Fruit fly (Drosophila melanogaster) whole organism, pupa: ENCODE results near the gene Sas10.

ENCODE experiments used
- CG10348 ChIP-seq: fragments of 200-800 bp; sonication (Bioruptor generic); IDR thresholded peaks from 2 replicates; pipeline ENCODE4 v1.3.6; 2022; ENCODE audit warnings: missing biosample characterization, missing genetic modification characterization
- CG12605 ChIP-seq: fragments of 200-800 bp; sonication (Bioruptor generic); IDR thresholded peaks from 2 replicates; pipeline ENCODE4 v1.3.6; 2022; ENCODE audit warnings: missing biosample characterization, missing genetic modification characterization
- CG13204 ChIP-seq: fragments of 200-800 bp; sonication (Bioruptor generic); optimal IDR thresholded peaks from 2 replicates; lab custom pipeline; 2018; ENCODE audit warnings: missing biosample characterization, mild to moderate bottlenecking, missing genetic modification characterization, moderate library complexity
- CG14655 ChIP-seq: fragments of 200-800 bp; sonication (Bioruptor generic); optimal IDR thresholded peaks from 3 replicates; lab custom pipeline; 2017; ENCODE audit warnings: mild to moderate bottlenecking, missing biosample characterization, missing genetic modification reagents, missing genetic modification characterization
- CG15710 ChIP-seq: fragments of 200-800 bp; sonication (Bioruptor generic); optimal IDR thresholded peaks from 2 replicates; lab custom pipeline; 2018; ENCODE audit warnings: missing biosample characterization, mild to moderate bottlenecking, missing genetic modification characterization, moderate library complexity
- CG17806 ChIP-seq: fragments of 200-800 bp; sonication (Bioruptor generic); optimal IDR thresholded peaks from 2 replicates; lab custom pipeline; 2018; ENCODE audit warnings: missing biosample characterization, mild to moderate bottlenecking, missing genetic modification characterization, moderate library complexity
- CG32121 ChIP-seq: fragments of 200-800 bp; sonication (Bioruptor generic); IDR thresholded peaks from 2 replicates; pipeline ENCODE4 v1.3.6; 2022; ENCODE audit warnings: missing biosample characterization, missing genetic modification characterization
- CG34367 ChIP-seq: fragments of 200-800 bp; sonication (Bioruptor generic); optimal IDR thresholded peaks from 2 replicates; lab custom pipeline; 2018; ENCODE audit warnings: missing biosample characterization, mild to moderate bottlenecking, missing genetic modification characterization
- CG4496 ChIP-seq: fragments of 200-800 bp; sonication (Bioruptor generic); IDR thresholded peaks from 3 replicates; pipeline ENCODE4 v1.3.6; 2022; ENCODE audit warnings: missing biosample characterization, missing genetic modification characterization
- CG8159 ChIP-seq: fragments of 200-800 bp; sonication (Bioruptor generic); optimal IDR thresholded peaks from 3 replicates; lab custom pipeline; 2018; ENCODE audit warnings: missing biosample characterization, mild to moderate bottlenecking, missing genetic modification characterization, moderate library complexity
- CG8301 ChIP-seq: fragments of 200-800 bp; sonication (Bioruptor generic); optimal IDR thresholded peaks from 2 replicates; lab custom pipeline; 2018; ENCODE audit warnings: missing biosample characterization, mild to moderate bottlenecking, missing genetic modification characterization
- CG9948 ChIP-seq: fragments of 200-800 bp; sonication (Bioruptor generic); optimal IDR thresholded peaks from 2 replicates; lab custom pipeline; 2018; ENCODE audit warnings: missing biosample characterization, mild to moderate bottlenecking, missing genetic modification characterization, moderate library complexity
- D1 ChIP-seq: fragments of 200-800 bp; sonication (Bioruptor generic); optimal IDR thresholded peaks from 2 replicates; lab custom pipeline; 2018; ENCODE audit warnings: missing biosample characterization, mild to moderate bottlenecking, missing genetic modification characterization, moderate library complexity
- EcR ChIP-seq: fragments of 200-800 bp; sonication (Bioruptor generic); optimal IDR thresholded peaks from 3 replicates; lab custom pipeline; 2019; ENCODE audit warnings: missing biosample characterization, missing genetic modification characterization, mild to moderate bottlenecking, moderate library complexity, missing genetic modification reagents
- Ets98B ChIP-seq: fragments of 200-800 bp; sonication (Bioruptor generic); IDR thresholded peaks from 2 replicates; pipeline ENCODE4 v1.3.6; 2022; ENCODE audit warnings: missing biosample characterization, missing genetic modification characterization
- Pif1A ChIP-seq: fragments of 200-800 bp; sonication (Bioruptor generic); optimal IDR thresholded peaks from 3 replicates; lab custom pipeline; 2016; ENCODE audit warnings: missing biosample characterization, missing genetic modification characterization
- Pif1B ChIP-seq: fragments of 200-800 bp; sonication (Bioruptor generic); optimal IDR thresholded peaks from 3 replicates; lab custom pipeline; 2016; ENCODE audit warnings: missing biosample characterization, missing genetic modification characterization
- Snoo ChIP-seq: fragments of 200-800 bp; sonication (Bioruptor generic); optimal IDR thresholded peaks from 3 replicates; lab custom pipeline; 2017; ENCODE audit warnings: missing biosample characterization, mild to moderate bottlenecking, missing genetic modification characterization, inconsistent platforms
- fd96Ca ChIP-seq: fragments of 200-800 bp; sonication (Bioruptor generic); IDR thresholded peaks from 3 replicates; pipeline ENCODE4 v1.3.6; 2022; ENCODE audit warnings: missing biosample characterization, missing genetic modification characterization
- gl ChIP-seq: fragments of 200-800 bp; sonication (Bioruptor generic); optimal IDR thresholded peaks from 2 replicates; lab custom pipeline; 2018; ENCODE audit warnings: missing biosample characterization, mild to moderate bottlenecking, missing genetic modification characterization
- rn ChIP-seq: fragments of 200-800 bp; sonication (Bioruptor generic); IDR thresholded peaks from 2 replicates; pipeline ENCODE4 v1.3.6; 2022; ENCODE audit warnings: missing biosample characterization, missing genetic modification characterization

The Sas10 gene

DNA sequence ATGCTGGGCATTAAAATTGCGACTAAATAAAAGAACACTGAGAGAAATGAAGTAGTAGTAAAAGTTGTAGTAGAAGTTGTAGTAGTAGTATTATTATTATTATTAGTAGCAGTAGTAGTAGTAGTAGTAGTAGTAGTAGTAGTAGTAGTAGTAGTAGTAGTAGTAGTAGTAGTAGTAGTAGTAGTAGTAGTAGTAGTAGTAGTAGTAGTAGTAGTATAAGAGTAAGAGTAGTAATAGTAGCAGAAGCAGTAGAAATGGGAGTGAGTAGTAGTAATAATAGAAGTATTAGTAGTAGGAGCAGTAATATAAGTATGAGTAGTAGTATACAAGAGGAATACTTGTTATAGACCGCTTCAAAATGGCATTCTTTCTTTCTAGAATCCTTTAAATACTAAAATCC, 17.3 kb upstream of the Sas10 start:
- no peak for TF ChIP-seq CG8301 (tag; lab: Kevin White, UChicago)
- peak; percentile 36 for TF ChIP-seq CG8159 (tag; lab: Kevin White, UChicago)

DNA sequence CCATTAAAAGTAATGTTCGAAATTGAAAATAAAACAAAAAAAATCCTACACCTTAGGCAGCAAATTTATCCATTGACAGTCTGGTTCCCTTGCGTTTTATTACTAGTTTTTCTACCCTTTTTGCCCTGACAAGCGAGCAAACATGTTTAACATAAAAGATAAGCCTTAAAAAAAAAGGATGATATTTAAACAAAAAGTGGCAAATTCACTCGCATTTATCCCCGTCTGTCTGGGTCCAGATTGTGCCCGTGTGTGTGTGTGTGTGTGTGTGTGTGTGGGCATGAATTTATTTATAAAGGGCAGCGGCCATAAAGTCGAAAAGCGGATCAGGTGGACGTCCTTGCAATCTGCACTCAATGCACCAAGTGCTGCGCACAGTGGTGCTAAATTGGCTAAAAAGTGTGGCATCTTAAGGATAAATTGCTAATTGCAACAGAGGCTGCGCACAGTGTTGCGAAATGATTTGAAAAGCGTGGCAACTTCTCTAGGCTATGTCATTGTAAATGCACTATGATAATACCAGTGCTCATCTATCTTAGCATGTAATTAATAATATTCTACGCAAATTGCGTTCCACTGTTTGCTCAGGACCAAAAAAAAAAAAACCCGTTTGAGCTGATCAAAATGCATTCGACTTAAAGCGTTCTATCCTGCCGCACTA, 16.5 kb upstream of the Sas10 start:
- TF ChIP-seq CG9948 (tag; lab: Kevin White, UChicago), result peak; percentile 65
- TF ChIP-seq gl (tag; lab: Kevin White, UChicago), result peak; percentile 56
- TF ChIP-seq CG17806 (tag; lab: Kevin White, UChicago), result peak; percentile 57
- TF ChIP-seq CG13204 (GFP tag; lab: Kevin White, UChicago), result peak; percentile 18
- TF ChIP-seq CG34367 (tag; lab: Kevin White, UChicago), result peak; percentile 67
- no peak for TF ChIP-seq Snoo
- TF ChIP-seq CG4496, result peak; percentile 29; the same call in 1 of the 3 replicates
- peak; percentile 80 for TF ChIP-seq EcR (GFP tag; lab: Kevin White, UChicago)
- no peak for TF ChIP-seq fd96Ca (GFP tag; lab: Robert Waterston, UW)
- TF ChIP-seq CG12605 (GFP tag; lab: Robert Waterston, UW), result no peak
- TF ChIP-seq rn, result no peak
- no peak for TF ChIP-seq Pif1B (GFP tag; lab: Kevin White, UChicago)
- peak; percentile 16 for TF ChIP-seq CG8301 (tag; lab: Kevin White, UChicago)
- TF ChIP-seq Ets98B (GFP tag; lab: Robert Waterston, UW), result no peak
- TF ChIP-seq CG8159 (tag; lab: Kevin White, UChicago), result peak; percentile 76
- TF ChIP-seq CG15710 (tag; lab: Kevin White, UChicago), result peak; percentile 74

- TF ChIP-seq CG4496 (no peak), CG34367 (tag; lab: Kevin White, UChicago) (no peak)
- TF ChIP-seq, all 21 proteins: peak for 0
Measured at dm6 chrX:5305591-5305990, 11.6 kb upstream of the Sas10 start, which contains the start of gene CG3323. Gene CG3323, minus strand, starts transcription at chrX:5305691.

DNA sequence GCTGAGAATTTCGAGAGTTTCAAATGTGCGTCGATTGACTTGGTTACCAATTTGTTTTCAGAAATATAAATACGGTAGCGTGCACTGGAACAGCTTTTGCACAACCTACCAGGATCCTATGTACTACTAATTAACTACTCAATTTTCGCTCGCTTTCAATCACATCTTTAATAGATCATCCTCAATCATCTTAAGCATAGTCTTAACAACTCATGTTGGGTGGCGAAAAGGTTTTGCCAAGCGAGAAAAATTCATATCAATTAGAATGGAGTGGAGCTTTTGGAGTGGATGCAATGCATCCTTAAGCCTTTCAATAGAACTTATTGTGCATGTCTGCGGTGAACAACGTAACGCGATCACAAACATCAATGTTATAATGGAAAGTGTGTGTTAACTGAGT, 9.9 kb upstream of the Sas10 start, which contains the start of gene CG17764:
Gene CG17764, minus strand, starts transcription at position 101 of the 400 bp plus-strand sequence.
- no peak for TF ChIP-seq gl (tag; lab: Kevin White, UChicago)
- TF ChIP-seq CG8301 (tag; lab: Kevin White, UChicago), result no peak
- TF ChIP-seq CG9948 (tag; lab: Kevin White, UChicago), result no peak
- TF ChIP-seq Snoo, result no peak
- no peak for TF ChIP-seq CG8159 (tag; lab: Kevin White, UChicago)
- no peak for TF ChIP-seq Ets98B (GFP tag; lab: Robert Waterston, UW)
- TF ChIP-seq CG12605 (GFP tag; lab: Robert Waterston, UW), result no peak
- no peak for TF ChIP-seq CG13204 (GFP tag; lab: Kevin White, UChicago)
- no peak for TF ChIP-seq CG34367 (tag; lab: Kevin White, UChicago)
- TF ChIP-seq CG10348 (GFP tag; lab: Robert Waterston, UW), result no peak
- no peak for TF ChIP-seq Pif1B (GFP tag; lab: Kevin White, UChicago)
- no peak for TF ChIP-seq CG32121 (GFP tag; lab: Robert Waterston, UW)
- TF ChIP-seq Pif1A (GFP tag; lab: Kevin White, UChicago), result no peak
- TF ChIP-seq CG15710 (tag; lab: Kevin White, UChicago), result no peak
- TF ChIP-seq CG17806 (tag; lab: Kevin White, UChicago), result no peak
- no peak for TF ChIP-seq rn
- TF ChIP-seq CG14655, result no peak
- no peak for TF ChIP-seq D1 (tag; lab: Kevin White, UChicago)

DNA sequence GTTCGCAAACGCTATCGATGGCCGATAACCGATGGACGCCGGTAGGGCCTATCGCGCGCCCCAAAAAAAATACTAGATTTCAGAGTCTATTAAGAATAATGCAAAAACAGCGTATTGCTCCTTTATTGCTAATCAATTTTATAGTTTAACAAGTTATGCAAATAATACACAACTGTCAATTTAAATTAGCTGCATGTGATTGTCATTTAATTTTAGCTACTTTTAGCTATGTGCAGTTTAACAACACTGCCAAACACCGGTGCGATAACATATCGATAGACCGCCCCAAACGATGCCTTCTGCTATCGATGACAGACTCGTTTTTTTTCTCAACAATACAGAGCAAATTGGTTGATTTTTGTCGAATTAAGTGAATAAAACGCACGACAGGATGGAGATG, 8.2 kb upstream of the Sas10 start, which contains the start of the genes Cdk7 and snf:
Gene Cdk7, minus strand, starts transcription at position 21 of the 400 bp plus-strand sequence.
Gene snf, plus strand, starts transcription at position 280 of the 400 bp plus-strand sequence.
- TF ChIP-seq Snoo (no peak), Pif1A (GFP tag; lab: Kevin White, UChicago) (no peak), CG14655 (no peak), Ets98B (GFP tag; lab: Robert Waterston, UW) (no peak), CG17806 (tag; lab: Kevin White, UChicago) (no peak), EcR (GFP tag; lab: Kevin White, UChicago) (no peak), CG12605 (GFP tag; lab: Robert Waterston, UW) (no peak), CG9948 (tag; lab: Kevin White, UChicago) (no peak), CG10348 (GFP tag; lab: Robert Waterston, UW) (no peak), CG15710 (tag; lab: Kevin White, UChicago) (no peak), CG8159 (tag; lab: Kevin White, UChicago) (peak; percentile 1), CG8301 (tag; lab: Kevin White, UChicago) (no peak), CG4496 (no peak), CG13204 (GFP tag; lab: Kevin White, UChicago) (no peak), gl (tag; lab: Kevin White, UChicago) (no peak), fd96Ca (GFP tag; lab: Robert Waterston, UW) (0 out of 3 replicates have a peak, but pooled peaks have one; percentile 5), CG34367 (tag; lab: Kevin White, UChicago) (no peak), Pif1B (GFP tag; lab: Kevin White, UChicago) (no peak), D1 (tag; lab: Kevin White, UChicago) (no peak), CG32121 (GFP tag; lab: Robert Waterston, UW) (peak; percentile 17; the same call in 1 of the 2 replicates), rn (no peak)
